Fruit fly (Drosophila melanogaster) whole organism, embryonic: ENCODE data around the gene Lip2.
A peak's percentile ranks its signal among the peaks of the same experiment; 100 is the strongest.

Experiments
- CG1024 ChIP-seq: fragments of 200-800 bp; sonication (Bioruptor generic); IDR thresholded peaks from 2 replicates; pipeline ENCODE4 v1.3.6; 2022; ENCODE audit warnings: missing biosample characterization, missing genetic modification characterization
- CG11085 ChIP-seq: fragments of 200-800 bp; sonication (Bioruptor generic); IDR thresholded peaks from 2 replicates; pipeline ENCODE4 v1.3.6; 2022; ENCODE audit warnings: missing biosample characterization, missing genetic modification characterization
- CG11398 ChIP-seq: fragments of 200-800 bp; sonication (Bioruptor generic); optimal IDR thresholded peaks from 2 replicates; lab custom pipeline; 2016; ENCODE audit warnings: missing biosample characterization, missing genetic modification characterization
- CG11723 ChIP-seq: fragments of 200-800 bp; sonication (Bioruptor generic); optimal IDR thresholded peaks from 2 replicates; lab custom pipeline; 2017; ENCODE audit warnings: missing biosample characterization, mild to moderate bottlenecking, missing genetic modification characterization
- CG12071 ChIP-seq: fragments of 200-800 bp; sonication (Bioruptor generic); optimal IDR thresholded peaks from 3 replicates; lab custom pipeline; 2018; ENCODE audit warnings: missing biosample characterization, mild to moderate bottlenecking, missing genetic modification characterization
- CG15696 ChIP-seq: fragments of 200-800 bp; sonication (Bioruptor generic); optimal IDR thresholded peaks from 2 replicates; lab custom pipeline; 2019; ENCODE audit warnings: missing biosample characterization, mild to moderate bottlenecking, missing genetic modification characterization, moderate library complexity
- CG16779 ChIP-seq: fragments of 200-800 bp; sonication (Bioruptor generic); IDR thresholded peaks from 2 replicates; pipeline ENCODE4 v1.3.6; 2022; ENCODE audit warnings: missing biosample characterization, missing genetic modification characterization
- CG17612 ChIP-seq: fragments of 200-800 bp; sonication (Bioruptor generic); IDR thresholded peaks from 2 replicates; pipeline ENCODE4 v1.3.6; 2022; ENCODE audit warnings: missing biosample characterization, missing genetic modification characterization
- CG17829 ChIP-seq: fragments of 200-800 bp; optimal IDR thresholded peaks from 2 replicates; lab custom pipeline; 2019; ENCODE audit warnings: missing biosample characterization, mild to moderate bottlenecking, missing genetic modification characterization, moderate library complexity
- CG18476 ChIP-seq: fragments of 200-800 bp; sonication (Bioruptor generic); optimal IDR thresholded peaks from 2 replicates; lab custom pipeline; 2016; ENCODE audit warnings: missing biosample characterization, mild to moderate bottlenecking, missing genetic modification characterization
- CG18619 ChIP-seq: fragments of 200-800 bp; sonication (Bioruptor generic); optimal IDR thresholded peaks from 3 replicates; lab custom pipeline; 2017; ENCODE audit warnings: missing biosample characterization, mild to moderate bottlenecking, missing genetic modification characterization
- CG2199 ChIP-seq: fragments of 200-800 bp; sonication (Bioruptor generic); IDR thresholded peaks from 3 replicates; pipeline ENCODE4 v1.3.6; 2022; ENCODE audit warnings: missing biosample characterization, missing genetic modification characterization
- CG32767 ChIP-seq: fragments of 200-800 bp; sonication (Bioruptor generic); IDR thresholded peaks from 2 replicates; pipeline ENCODE4 v1.3.6; 2022; ENCODE audit warnings: missing biosample characterization, missing genetic modification characterization
- CG33557 ChIP-seq: fragments of 200-800 bp; sonication (Bioruptor generic); optimal IDR thresholded peaks from 2 replicates; lab custom pipeline; 2019; ENCODE audit warnings: missing biosample characterization, mild to moderate bottlenecking, missing genetic modification characterization, moderate library complexity
- CG34376 ChIP-seq: fragments of 200-800 bp; sonication (Bioruptor generic); optimal IDR thresholded peaks from 2 replicates; lab custom pipeline; 2018; ENCODE audit warnings: missing biosample characterization, mild to moderate bottlenecking, missing genetic modification characterization
- CG3847 ChIP-seq: fragments of 200-800 bp; sonication (Bioruptor generic); IDR thresholded peaks from 2 replicates; pipeline ENCODE4 v1.3.6; 2022; ENCODE audit warnings: missing biosample characterization, missing genetic modification characterization
- CG4707 ChIP-seq: fragments of 200-800 bp; sonication (Bioruptor generic); optimal IDR thresholded peaks from 2 replicates; lab custom pipeline; 2018; ENCODE audit warnings: missing biosample characterization, mild to moderate bottlenecking, missing genetic modification characterization, moderate library complexity
- CG5245 ChIP-seq: fragments of 200-800 bp; sonication (Bioruptor generic); optimal IDR thresholded peaks from 3 replicates; lab custom pipeline; 2016; ENCODE audit warnings: missing biosample characterization, missing genetic modification characterization
- CG6254 ChIP-seq: fragments of 200-800 bp; sonication (Bioruptor generic); optimal IDR thresholded peaks from 3 replicates; lab custom pipeline; 2017; ENCODE audit warnings: mild to moderate bottlenecking, missing biosample characterization, missing genetic modification reagents, missing genetic modification characterization
- CG7745 ChIP-seq: fragments of 200-800 bp; sonication (Bioruptor generic); optimal IDR thresholded peaks from 2 replicates; lab custom pipeline; 2018; ENCODE audit warnings: missing biosample characterization, mild to moderate bottlenecking, missing genetic modification characterization, moderate library complexity
- CG8478 ChIP-seq: fragments of >200 bp; optimal IDR thresholded peaks from 2 replicates; lab custom pipeline; 2018
- CG9727 ChIP-seq: fragments of 200-800 bp; sonication (Bioruptor generic); optimal IDR thresholded peaks from 3 replicates; lab custom pipeline; 2017; ENCODE audit warnings: missing biosample characterization, mild to moderate bottlenecking, missing genetic modification characterization
- CHES-1-like ChIP-seq: fragments of 200-800 bp; sonication (Bioruptor generic); optimal IDR thresholded peaks from 2 replicates; lab custom pipeline; 2016; ENCODE audit warnings: missing biosample characterization, missing genetic modification characterization
- D19A ChIP-seq: fragments of 200-800 bp; optimal IDR thresholded peaks from 3 replicates; lab custom pipeline; 2019; ENCODE audit warnings: missing biosample characterization, mild to moderate bottlenecking, missing genetic modification characterization, moderate library complexity
- D19B ChIP-seq: fragments of 200-800 bp; sonication (Bioruptor generic); optimal IDR thresholded peaks from 2 replicates; lab custom pipeline; 2017; ENCODE audit warnings: missing biosample characterization, mild to moderate bottlenecking, missing genetic modification characterization
- Dfd ChIP-seq, 2 experiments: fragments of >200 bp; optimal IDR thresholded peaks; 2 replicates each; lab custom pipeline; 2017; ENCODE audit warnings: missing biosample characterization in 2 of 2, missing genetic modification characterization in 2 of 2
- ERR ChIP-seq: fragments of 200-800 bp; sonication (Bioruptor generic); optimal IDR thresholded peaks from 2 replicates; lab custom pipeline; 2016; ENCODE audit warnings: missing biosample characterization, missing genetic modification characterization
- Mes4 ChIP-seq: fragments of 200-800 bp; sonication (Bioruptor generic); optimal IDR thresholded peaks from 2 replicates; lab custom pipeline; 2016; ENCODE audit warnings: missing biosample characterization, missing genetic modification characterization
- Oaz ChIP-seq: fragments of 200-800 bp; sonication (Bioruptor generic); IDR thresholded peaks from 2 replicates; pipeline ENCODE4 v1.3.6; 2022; ENCODE audit warnings: missing biosample characterization, missing genetic modification characterization
- Rfx ChIP-seq: fragments of 200-800 bp; sonication (Bioruptor generic); IDR thresholded peaks from 2 replicates; pipeline ENCODE4 v1.3.6; 2022; ENCODE audit warnings: missing biosample characterization, missing genetic modification characterization
- Sin3A ChIP-seq: fragments of >200 bp; optimal IDR thresholded peaks from 2 replicates; lab custom pipeline; 2018
- Sox100B ChIP-seq: fragments of 200-800 bp; sonication (Bioruptor generic); optimal IDR thresholded peaks from 3 replicates; lab custom pipeline; 2018; ENCODE audit warnings: missing biosample characterization, mild to moderate bottlenecking, missing genetic modification characterization
- TFAM ChIP-seq: fragments of 200-800 bp; sonication (Bioruptor generic); optimal IDR thresholded peaks from 2 replicates; lab custom pipeline; 2017; ENCODE audit warnings: missing biosample characterization, missing genetic modification characterization, inconsistent platforms
- Vsx1 ChIP-seq: fragments of 200-800 bp; sonication (Bioruptor generic); optimal IDR thresholded peaks from 2 replicates; lab custom pipeline; 2017; ENCODE audit warnings: missing biosample characterization, mild to moderate bottlenecking, missing genetic modification characterization, missing genetic modification reagents
- bowl ChIP-seq: fragments of 200-800 bp; sonication (Bioruptor generic); IDR thresholded peaks from 2 replicates; pipeline ENCODE4 v1.3.6; 2022; ENCODE audit warnings: missing biosample characterization, missing genetic modification characterization
- dan ChIP-seq: fragments of 200-800 bp; sonication (Bioruptor generic); IDR thresholded peaks from 2 replicates; pipeline ENCODE4 v1.3.6; 2022; ENCODE audit warnings: missing biosample characterization, missing genetic modification characterization
- esg ChIP-seq: fragments of 200-800 bp; sonication (Bioruptor generic); conservative IDR thresholded peaks from 2 replicates; pipeline ENCODE4 v1.3.6; 2022; ENCODE audit warnings: missing biosample characterization, missing genetic modification characterization
- fru ChIP-seq: fragments of >200 bp; optimal IDR thresholded peaks from 2 replicates; lab custom pipeline; 2017
- gcm2 ChIP-seq: fragments of 200-800 bp; sonication (Bioruptor generic); optimal IDR thresholded peaks from 2 replicates; lab custom pipeline; 2016; ENCODE audit warnings: missing biosample characterization, missing genetic modification characterization
- gfzf ChIP-seq: fragments of 200-800 bp; sonication (Bioruptor generic); optimal IDR thresholded peaks from 2 replicates; lab custom pipeline; 2016; ENCODE audit warnings: missing biosample characterization, mild to moderate bottlenecking, missing genetic modification characterization, moderate library complexity
- jumu ChIP-seq: fragments of 200-800 bp; sonication (Bioruptor generic); optimal IDR thresholded peaks from 3 replicates; lab custom pipeline; 2016; ENCODE audit warnings: missing biosample characterization, missing genetic modification characterization
- lmd ChIP-seq: fragments of 200-800 bp; sonication (Bioruptor generic); IDR thresholded peaks from 2 replicates; pipeline ENCODE4 v1.3.6; 2022; ENCODE audit warnings: missing biosample characterization, missing genetic modification characterization
- oc ChIP-seq: fragments of 200-800 bp; sonication (Bioruptor generic); optimal IDR thresholded peaks from 2 replicates; lab custom pipeline; 2018; ENCODE audit warnings: missing biosample characterization, mild to moderate bottlenecking, missing genetic modification characterization, moderate library complexity
- pb ChIP-seq: fragments of 200-800 bp; sonication (Bioruptor generic); optimal IDR thresholded peaks from 3 replicates; lab custom pipeline; 2016; ENCODE audit warnings: missing biosample characterization, missing genetic modification characterization
- peb ChIP-seq: fragments of 200-800 bp; sonication (Bioruptor generic); IDR thresholded peaks from 2 replicates; pipeline ENCODE4 v1.3.6; 2022; ENCODE audit warnings: missing biosample characterization, missing genetic modification characterization
- ro ChIP-seq: fragments of 200-800 bp; sonication (Bioruptor generic); IDR thresholded peaks from 2 replicates; pipeline ENCODE4 v1.3.6; 2022; ENCODE audit warnings: missing biosample characterization, missing genetic modification characterization
- sens ChIP-seq: fragments of 200-800 bp; sonication (Bioruptor generic); peaks from one replicate; lab custom pipeline; 2016; ENCODE audit warnings: missing biosample characterization, missing genetic modification characterization
- sisA ChIP-seq: fragments of 200-800 bp; sonication (Bioruptor generic); IDR thresholded peaks from 2 replicates; pipeline ENCODE4 v1.3.6; 2022; ENCODE audit warnings: missing biosample characterization, missing genetic modification characterization
- so ChIP-seq: fragments of 200-800 bp; sonication (Bioruptor generic); IDR thresholded peaks from 3 replicates; pipeline ENCODE4 v1.3.6; 2022; ENCODE audit warnings: missing biosample characterization, missing genetic modification characterization
- tap ChIP-seq: fragments of 200-800 bp; optimal IDR thresholded peaks from 3 replicates; lab custom pipeline; 2019; ENCODE audit warnings: missing biosample characterization, mild to moderate bottlenecking, missing genetic modification characterization, moderate library complexity
- tll ChIP-seq, 2 experiments: fragments of 200-800 bp in 1 of 2; fragments of >200 bp in 1 of 2; sonication (Bioruptor generic) in 1 of 2; optimal IDR thresholded peaks; 2 replicates each; lab custom pipeline; 2017 to 2019; ENCODE audit warnings: missing biosample characterization in 2 of 2, missing genetic modification characterization in 2 of 2, mild to moderate bottlenecking in 1 of 2, moderate library complexity in 1 of 2
- wdn ChIP-seq: fragments of 200-800 bp; sonication (Bioruptor generic); IDR thresholded peaks from 2 replicates; pipeline ENCODE4 v1.3.6; 2022; ENCODE audit warnings: missing biosample characterization, missing genetic modification characterization
- yki ChIP-seq: fragments of >200 bp; optimal IDR thresholded peaks from 3 replicates; lab custom pipeline; 2018
- zfh2 ChIP-seq: fragments of 200-800 bp; sonication (Bioruptor generic); optimal IDR thresholded peaks from 2 replicates; lab custom pipeline; 2016; ENCODE audit warnings: missing biosample characterization, missing genetic modification characterization

Gene Lip2

DNA sequence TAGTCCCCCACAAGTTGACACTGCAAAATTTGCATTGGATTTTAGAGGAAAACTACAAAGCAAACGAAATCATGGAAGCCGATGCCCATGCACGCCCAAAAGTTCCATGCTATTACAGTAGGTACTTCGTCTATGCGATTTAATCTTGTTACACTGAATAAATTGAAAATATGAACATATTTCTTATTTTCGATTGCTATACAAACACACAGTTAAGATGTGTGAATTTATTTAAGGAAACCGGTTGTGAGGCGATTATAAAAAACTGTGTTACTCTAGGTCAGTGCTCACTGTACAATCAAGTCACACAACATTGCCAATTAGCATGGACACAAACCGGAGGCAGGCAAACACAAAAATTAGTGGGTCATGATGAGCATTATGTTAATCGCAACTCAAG lies 43.6 kb downstream of the Lip2 start (continued):
- TF ChIP-seq CG15696 (no peak), wdn (GFP tag; lab: Robert Waterston, UW) (peak; percentile 64), gcm2 (GFP tag; lab: Kevin White, UChicago) (peak; percentile 22), CG18476 (GFP tag; lab: Kevin White, UChicago) (peak; percentile 37), CHES-1-like (GFP tag; lab: Kevin White, UChicago) (peak; percentile 58), Rfx (GFP tag; lab: Robert Waterston, UW) (peak; percentile 87), yki (lab: Kevin White, UChicago) (no peak), pb (peak; percentile 70), ro (peak; percentile 75), oc (tag; lab: Kevin White, UChicago) (peak; percentile 57), D19A (tag; lab: Kevin White, UChicago) (no peak), Dfd (GFP tag; optimal IDR thresholded peaks at IDR 0.05; lab: Kevin White, UChicago) (no peak), tap (tag; lab: Kevin White, UChicago) (peak; percentile 80), Vsx1 (peak; percentile 38), CG17612 (GFP tag; lab: Robert Waterston, UW) (peak; percentile 33; the same call in 1 of the 2 replicates), Oaz (GFP tag; lab: Robert Waterston, UW) (peak; percentile 81), dan (GFP tag; lab: Robert Waterston, UW) (peak; percentile 33; the same call in 1 of the 2 replicates), jumu (GFP tag; lab: Kevin White, UChicago) (peak; percentile 64), gfzf (GFP tag; lab: Kevin White, UChicago) (no peak), CG11085 (GFP tag; lab: Robert Waterston, UW) (peak; percentile 51), CG8478 (no peak), zfh2 (GFP tag; lab: Kevin White, UChicago) (peak; percentile 59), ERR (GFP tag; lab: Kevin White, UChicago) (peak; percentile 66), so (peak; percentile 86), TFAM (GFP tag; lab: Kevin White, UChicago) (no peak), CG4707 (GFP tag; lab: Kevin White, UChicago) (no peak), CG12071 (GFP tag; lab: Kevin White, UChicago) (peak; percentile 81), sisA (peak; percentile 85), sens (GFP tag; lab: Kevin White, UChicago) (peak; percentile 94), bowl (GFP tag; lab: Robert Waterston, UW) (peak; percentile 83), CG6254 (GFP tag; lab: Kevin White, UChicago) (no peak), CG16779 (GFP tag; lab: Robert Waterston, UW) (peak; percentile 63), D19B (GFP tag; lab: Kevin White, UChicago) (peak; percentile 26), CG33557 (GFP tag; lab: Kevin White, UChicago) (no peak), CG32767 (GFP tag; lab: Robert Waterston, UW) (peak; percentile 83), CG9727 (GFP tag; lab: Kevin White, UChicago) (peak; percentile 52), CG2199 (GFP tag; lab: Robert Waterston, UW) (peak; percentile 60; the same call in 1 of the 3 replicates), Sox100B (peak; percentile 63), CG34376 (no peak), Mes4 (GFP tag; lab: Kevin White, UChicago) (peak; percentile 66), tll (GFP tag; optimal IDR thresholded peaks at IDR 0.05; lab: Kevin White, UChicago) (no peak), CG7745 (tag; lab: Kevin White, UChicago) (no peak), CG11723 (GFP tag; lab: Kevin White, UChicago) (peak; percentile 36), peb (peak; percentile 58; the same call in 1 of the 2 replicates), Sin3A (lab: Kevin White, UChicago) (no peak), CG3847 (GFP tag; lab: Robert Waterston, UW) (peak; percentile 75), lmd (peak; percentile 90), CG18619 (GFP tag; lab: Kevin White, UChicago) (peak; percentile 56), CG17829 (tag; lab: Kevin White, UChicago) (no peak), CG1024 (peak; percentile 80), esg (GFP tag; lab: Robert Waterston, UW) (peak; percentile 86), CG11398 (GFP tag; lab: Kevin White, UChicago) (peak; percentile 64), fru (lab: Kevin White, UChicago) (no peak), CG5245 (peak; percentile 64)
